Fruit fly (Drosophila melanogaster): ENCODE data around the gene CG2991.
A peak's percentile ranks its signal among the peaks of the same experiment; 100 is the strongest.

Gene CG2991

DNA sequence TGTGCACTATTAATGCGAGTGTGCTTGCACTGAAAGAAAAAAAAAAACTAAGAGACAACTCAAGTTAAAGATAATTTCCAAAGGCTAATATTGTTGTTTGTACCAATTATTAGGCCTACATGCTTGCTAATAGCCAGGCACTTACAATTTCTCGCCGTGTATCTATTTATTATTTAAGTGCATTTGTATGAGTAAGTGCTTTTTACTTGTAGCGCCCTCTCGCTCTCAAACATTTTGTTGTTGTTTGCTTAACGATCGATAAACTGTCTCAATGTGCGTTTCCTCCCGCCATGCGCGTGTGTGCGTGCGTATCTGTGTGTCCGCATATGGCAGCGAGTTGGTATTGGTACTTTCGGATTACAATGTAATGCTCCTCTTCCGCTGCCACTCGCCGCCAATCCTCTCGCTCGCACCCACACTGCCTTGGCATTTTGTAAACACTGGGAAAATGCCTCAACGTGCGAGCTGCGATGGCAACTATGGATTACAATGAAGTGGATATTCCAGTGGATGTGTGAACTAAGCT, 40.1 kb downstream of the CG2991 start (continued):
- TF ChIP-seq achi (GFP tag; optimal IDR thresholded peaks at IDR 0.05) (peak; percentile 73), CG6276 (GFP tag; optimal IDR thresholded peaks at IDR 0.05) (peak; percentile 28), Sox14 (GFP tag; optimal IDR thresholded peaks at IDR 0.05) (peak; percentile 72), Ets21C (GFP tag; optimal IDR thresholded peaks at IDR 0.05) (peak; percentile 36), CG8632 (GFP tag; optimal IDR thresholded peaks at IDR 0.05) (peak; percentile 31), salr (GFP tag; optimal IDR thresholded peaks at IDR 0.05) (peak in 1 of 2 experiments; percentile 79), OdsH (GFP tag; optimal IDR thresholded peaks at IDR 0.05) (peak; percentile 77), Sox102F (GFP tag; optimal IDR thresholded peaks at IDR 0.05) (peak; percentile 42), Hr4 (GFP tag; optimal IDR thresholded peaks at IDR 0.05) (peak; percentile 90), CG31627 (GFP tag; optimal IDR thresholded peaks at IDR 0.05) (peak; percentile 64), lz (GFP tag; optimal IDR thresholded peaks at IDR 0.05) (peak; percentile 36), CG7368 (GFP tag; optimal IDR thresholded peaks at IDR 0.05) (peak; percentile 70), Gug (GFP tag; IDR thresholded peaks at IDR 0.05) (peak; percentile 88), spab (GFP tag; optimal IDR thresholded peaks at IDR 0.05) (peak; percentile 43), vri (GFP tag; optimal IDR thresholded peaks at IDR 0.05) (peak; percentile 18), net (GFP tag; optimal IDR thresholded peaks at IDR 0.05) (peak; percentile 60)

DNA sequence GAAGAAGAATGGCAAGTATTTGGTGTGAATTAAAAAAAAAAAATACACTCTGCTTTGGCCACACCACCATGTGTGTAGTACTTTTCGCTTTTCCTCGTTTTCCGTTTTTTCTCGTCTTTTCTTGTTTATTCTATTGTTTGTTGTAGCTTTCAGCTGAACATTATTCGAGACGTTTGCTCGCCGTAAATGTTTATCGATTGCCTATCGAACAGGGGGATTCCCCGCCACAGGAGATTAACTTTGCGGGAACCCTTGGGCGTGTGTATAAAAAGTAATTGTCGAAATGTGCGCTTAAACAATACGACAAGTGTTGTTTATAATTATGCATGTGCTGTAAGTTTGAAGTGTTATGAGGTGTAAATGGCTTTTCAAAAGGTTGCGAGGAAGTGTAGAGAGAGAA, 40.7 kb downstream of the CG2991 start:
- TF ChIP-seq Eip78C (GFP tag) (no peak), topi (GFP tag; optimal IDR thresholded peaks at IDR 0.05) (no peak), CG16779 (tag; optimal IDR thresholded peaks at IDR 0.05) (no peak), CG3919 (GFP tag; optimal IDR thresholded peaks at IDR 0.05) (no peak), Met (GFP tag; optimal IDR thresholded peaks at IDR 0.05) (no peak), cyc (GFP tag; optimal IDR thresholded peaks at IDR 0.05) (no peak), salr (GFP tag; optimal IDR thresholded peaks at IDR 0.05) (no peak), CG7368 (GFP tag; optimal IDR thresholded peaks at IDR 0.05) (no peak), Hr39 (GFP tag; optimal IDR thresholded peaks at IDR 0.05) (no peak), CG9139 (GFP tag; optimal IDR thresholded peaks at IDR 0.05) (no peak), CG34406 (GFP tag; optimal IDR thresholded peaks at IDR 0.05) (no peak), OdsH (GFP tag; optimal IDR thresholded peaks at IDR 0.05) (no peak), Sox15 (GFP tag; optimal IDR thresholded peaks at IDR 0.05) (no peak), Smox (GFP tag; optimal IDR thresholded peaks at IDR 0.05) (no peak), CG4318 (GFP tag; optimal IDR thresholded peaks at IDR 0.05) (no peak), CG31627 (GFP tag; optimal IDR thresholded peaks at IDR 0.05) (no peak), Hr4 (GFP tag; optimal IDR thresholded peaks at IDR 0.05) (no peak), CG10631 (GFP tag; optimal IDR thresholded peaks at IDR 0.05) (no peak), spab (GFP tag; optimal IDR thresholded peaks at IDR 0.05) (no peak), acj6 (GFP tag; optimal IDR thresholded peaks at IDR 0.05) (no peak)

DNA sequence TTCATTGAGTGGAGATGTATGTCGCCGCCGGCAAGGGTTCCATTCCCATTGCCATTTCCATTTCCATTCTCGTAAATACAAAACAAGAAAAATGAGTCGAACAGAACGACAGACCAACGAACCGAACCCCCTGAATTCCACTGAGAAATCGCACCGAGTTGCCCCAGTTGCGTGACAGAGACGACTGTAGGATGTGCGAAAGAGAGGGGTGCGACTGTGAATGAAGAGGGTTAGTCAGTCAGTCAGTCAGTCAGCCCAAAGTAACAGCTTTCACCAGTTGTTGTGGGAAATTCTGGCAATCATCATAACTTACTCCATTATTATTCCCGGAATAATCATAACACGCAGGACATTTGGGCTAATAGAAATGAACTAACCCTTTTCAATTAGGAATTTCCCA, 41.3 kb downstream of the CG2991 start:
- no peak for TF ChIP-seq acj6 (GFP tag; optimal IDR thresholded peaks at IDR 0.05)
- TF ChIP-seq Eip78C (GFP tag) = peak; percentile 24

- TF ChIP-seq svp (GFP tag) = peak; percentile 99
- TF ChIP-seq pdm3 (GFP tag; optimal IDR thresholded peaks at IDR 0.05) = no peak
- TF ChIP-seq topi (GFP tag; optimal IDR thresholded peaks at IDR 0.05) = no peak
- no peak for TF ChIP-seq Sox15 (GFP tag; optimal IDR thresholded peaks at IDR 0.05)
- peak; percentile 29 for TF ChIP-seq Sox14 (GFP tag; optimal IDR thresholded peaks at IDR 0.05)
- no peak for TF ChIP-seq CG8119 (GFP tag; IDR thresholded peaks at IDR 0.05)
- TF ChIP-seq CG3032 (tag; optimal IDR thresholded peaks at IDR 0.05) = no peak
- no peak for TF ChIP-seq CG11762 (GFP tag; optimal IDR thresholded peaks at IDR 0.05; ENCODE audit: insufficient read depth)
- no peak for TF ChIP-seq CG31627 (GFP tag; optimal IDR thresholded peaks at IDR 0.05)
- no peak for TF ChIP-seq cyc (GFP tag; optimal IDR thresholded peaks at IDR 0.05)
- TF ChIP-seq Eip75B (GFP tag; optimal IDR thresholded peaks at IDR 0.05) = peak; percentile 4
- no peak for TF ChIP-seq Blimp-1 (GFP tag; optimal IDR thresholded peaks at IDR 0.05)
- TF ChIP-seq CG3919 (GFP tag; optimal IDR thresholded peaks at IDR 0.05) = no peak
- no peak for TF ChIP-seq CG16779 (tag; optimal IDR thresholded peaks at IDR 0.05)
- no peak for TF ChIP-seq OdsH (GFP tag; optimal IDR thresholded peaks at IDR 0.05)
- no peak for TF ChIP-seq CG10669 (GFP tag; optimal IDR thresholded peaks at IDR 0.05)
- no peak for TF ChIP-seq Ets21C (GFP tag; optimal IDR thresholded peaks at IDR 0.05)
- TF ChIP-seq Hr4 (GFP tag; optimal IDR thresholded peaks at IDR 0.05) = no peak
- no peak for TF ChIP-seq CG7368 (GFP tag; optimal IDR thresholded peaks at IDR 0.05)
- TF ChIP-seq CG6163 (GFP tag; IDR thresholded peaks at IDR 0.05) = peak; percentile 48; the same call in 1 of the 3 replicates
- no peak for TF ChIP-seq CG6854 (GFP tag; optimal IDR thresholded peaks at IDR 0.05)
- no peak for TF ChIP-seq CG1621 (tag; optimal IDR thresholded peaks at IDR 0.05)
- no peak for TF ChIP-seq Sox102F (GFP tag; optimal IDR thresholded peaks at IDR 0.05)
- TF ChIP-seq CG8632 (GFP tag; optimal IDR thresholded peaks at IDR 0.05) = no peak
- no peak for TF ChIP-seq Eip93F (GFP tag; optimal IDR thresholded peaks at IDR 0.05)
- no peak for TF ChIP-seq Ets96B (tag; optimal IDR thresholded peaks at IDR 0.05)
- 0 out of 3 replicates have a peak, but pooled peaks have one; percentile 43 for TF ChIP-seq eg (GFP tag; IDR thresholded peaks at IDR 0.05)
Measured at dm6 chr2L:2900392-2901028, 43.5 kb downstream of the CG2991 start.
